Worm (Caenorhabditis elegans) whole organism, L4/young adult: ENCODE measurements around the gene C15F1.1.

Experiments
- dao-5 ChIP-seq: sonication (generic microtip); optimal IDR thresholded peaks from 2 replicates; lab custom pipeline; 2016; ENCODE audit warnings: missing genotype, missing genetic modification characterization, moderate library complexity, missing compliant biosample characterization
- him-1 ChIP-seq: sonication (generic microtip); optimal IDR thresholded peaks from 2 replicates; lab custom pipeline; 2016; ENCODE audit warnings: missing genotype, missing genetic modification reagents, missing genetic modification characterization, missing compliant biosample characterization

DNA sequence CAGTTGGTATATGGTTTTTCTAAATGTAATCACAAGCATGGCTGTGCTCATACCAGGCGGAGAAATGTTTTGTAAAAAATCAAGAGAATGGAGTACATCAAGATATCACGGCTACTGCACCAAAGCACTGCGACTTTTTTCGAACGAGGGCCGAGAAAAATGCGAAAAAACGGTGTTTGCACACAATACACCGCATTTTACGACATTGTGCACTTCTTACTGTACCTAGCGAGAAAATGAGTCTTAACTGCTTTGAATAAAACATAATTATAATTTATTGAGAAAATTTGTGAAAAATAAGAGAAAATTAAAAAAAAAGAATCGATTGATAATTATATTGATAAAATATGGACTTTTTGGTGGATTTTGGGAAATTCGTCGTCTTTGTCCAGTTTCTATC, 14.0 kb upstream of the C15F1.1 start:
- TF ChIP-seq him-1 (tag; lab: Kevin White, UChicago) (no peak), dao-5 (tag; lab: Kevin White, UChicago) (no peak)
